Worm (Caenorhabditis elegans) whole organism, young adult: ENCODE measurements around the gene xbx-5.

Experiments
- B0019.2 ChIP-seq: fragments of 200-800 bp; sonication (Bioruptor generic); conservative IDR thresholded peaks from 2 replicates; pipeline ENCODE4 v1.3.6; 2022; ENCODE audit warnings: missing genetic modification reagents, missing genetic modification characterization, missing compliant biosample characterization
- B0336.3 ChIP-seq: fragments of 200-800 bp; sonication (Bioruptor generic); IDR thresholded peaks from 2 replicates; pipeline ENCODE4 v1.3.6; 2022; ENCODE audit warnings: missing genetic modification characterization, missing compliant biosample characterization
- C17E4.6 ChIP-seq: fragments of 200-800 bp; sonication (Bioruptor generic); IDR thresholded peaks from 2 replicates; pipeline ENCODE4 v1.3.6; 2022; ENCODE audit warnings: missing genetic modification reagents, missing genetic modification characterization, missing compliant biosample characterization
- F10E7.11 ChIP-seq: sonication (generic microtip); optimal IDR thresholded peaks from 2 replicates; lab custom pipeline; 2017; ENCODE audit warnings: mild to moderate bottlenecking, missing genetic modification characterization, moderate library complexity, missing compliant biosample characterization
- F22D6.2 ChIP-seq: sonication (generic microtip); optimal IDR thresholded peaks from 2 replicates; lab custom pipeline; 2016; ENCODE audit warnings: mild to moderate bottlenecking, missing genetic modification characterization, missing compliant biosample characterization
- F33H1.4 ChIP-seq: fragments of 200-800 bp; sonication (Bioruptor generic); IDR thresholded peaks from 2 replicates; pipeline ENCODE4 v1.3.6; 2022; ENCODE audit warnings: missing genetic modification reagents, missing genetic modification characterization, missing compliant biosample characterization
- F49E8.2 ChIP-seq: sonication (generic microtip); optimal IDR thresholded peaks from 3 replicates; lab custom pipeline; 2017; ENCODE audit warnings: missing genetic modification characterization, mild to moderate bottlenecking, missing compliant biosample characterization, antibody characterized with exemption, moderate library complexity; ENCODE audit not compliant: insufficient read depth
- F55B11.4 ChIP-seq: sonication (generic microtip); optimal IDR thresholded peaks from 2 replicates; lab custom pipeline; 2016; ENCODE audit warnings: missing compliant biosample characterization, missing genetic modification characterization, borderline replicate concordance; ENCODE audit not compliant: insufficient read depth
- K11D2.4 ChIP-seq: fragments of 200-800 bp; sonication (Bioruptor generic); IDR thresholded peaks from 2 replicates; pipeline ENCODE4 v1.3.6; 2022; ENCODE audit warnings: missing genetic modification reagents, missing genetic modification characterization, missing compliant biosample characterization
- Y56A3A.18 ChIP-seq: fragments of 200-800 bp; sonication (Bioruptor generic); IDR thresholded peaks from 2 replicates; pipeline ENCODE4 v1.3.6; 2022; ENCODE audit warnings: missing genetic modification reagents, missing genetic modification characterization, missing compliant biosample characterization
- ZK185.1 ChIP-seq: sonication (generic microtip); optimal IDR thresholded peaks from 2 replicates; lab custom pipeline; 2016; ENCODE audit warnings: mild to moderate bottlenecking, missing genetic modification characterization, missing compliant biosample characterization; ENCODE audit not compliant: poor library complexity, severe bottlenecking
- ama-1 ChIP-seq, 3 experiments: fragments of 150-350 bp in 1 of 3; sonication (generic microtip) in 2 of 3; optimal IDR thresholded peaks; 2 replicates each; lab custom pipeline; 2014 to 2018; ENCODE audit warnings: missing biosample characterization in 2 of 3, missing genetic modification characterization in 2 of 3, missing genetic modification reagents in 2 of 3
- aptf-2 ChIP-seq: fragments of 200-800 bp; sonication (Bioruptor generic); conservative IDR thresholded peaks from 2 replicates; pipeline ENCODE4 v1.3.6; 2022; ENCODE audit warnings: missing genetic modification reagents, missing genetic modification characterization, missing compliant biosample characterization
- attf-5 ChIP-seq: fragments of 200-800 bp; sonication (Bioruptor generic); optimal IDR thresholded peaks from 2 replicates; lab custom pipeline; 2018; ENCODE audit warnings: mild to moderate bottlenecking, missing genetic modification characterization, missing compliant biosample characterization
- cebp-1 ChIP-seq, 2 experiments: fragments of 200-800 bp in 1 of 2; sonication (Bioruptor generic) in 1 of 2; sonication (generic microtip) in 1 of 2; IDR thresholded peaks in 1 of 2; optimal IDR thresholded peaks in 1 of 2; 2 replicates each; pipeline versions ENCODE4 v1.3.6 to Lab custom; 2017 to 2022; ENCODE audit warnings: missing compliant biosample characterization in 2 of 2, missing genetic modification characterization in 2 of 2, mild to moderate bottlenecking in 1 of 2, missing genetic modification reagents in 1 of 2, moderate library complexity in 1 of 2
- chd-7 ChIP-seq: sonication (generic microtip); optimal IDR thresholded peaks from 2 replicates; lab custom pipeline; 2016; ENCODE audit warnings: mild to moderate bottlenecking, missing genetic modification characterization, moderate library complexity, missing compliant biosample characterization
- egl-44 ChIP-seq: fragments of 200-800 bp; sonication (Bioruptor generic); IDR thresholded peaks from 2 replicates; pipeline ENCODE4 v1.3.6; 2022; ENCODE audit warnings: missing genetic modification reagents, missing genetic modification characterization, missing compliant biosample characterization
- ekl-4 ChIP-seq: fragments of 200-800 bp; sonication (Bioruptor generic); IDR thresholded peaks from 2 replicates; pipeline ENCODE4 v1.3.6; 2022; ENCODE audit warnings: missing genetic modification reagents, missing genetic modification characterization, missing compliant biosample characterization
- ets-4 ChIP-seq: fragments of 200-800 bp; sonication (Bioruptor generic); optimal IDR thresholded peaks from 2 replicates; lab custom pipeline; 2018; ENCODE audit warnings: mild to moderate bottlenecking, missing genetic modification characterization, missing compliant biosample characterization
- gei-17 ChIP-seq: fragments of 200-800 bp; sonication (Bioruptor generic); optimal IDR thresholded peaks from 2 replicates; lab custom pipeline; 2018; ENCODE audit warnings: mild to moderate bottlenecking, missing genetic modification characterization, missing compliant biosample characterization
- hlh-12 ChIP-seq: sonication (generic microtip); optimal IDR thresholded peaks from 2 replicates; lab custom pipeline; 2016; ENCODE audit warnings: missing genetic modification characterization, missing compliant biosample characterization
- hlh-26 ChIP-seq: fragments of 200-800 bp; sonication (Bioruptor generic); conservative IDR thresholded peaks from 2 replicates; pipeline ENCODE4 v1.3.6; 2022; ENCODE audit warnings: missing genetic modification reagents, missing genetic modification characterization, missing compliant biosample characterization
- let-607 ChIP-seq, 2 experiments: fragments of 200-800 bp in 1 of 2; sonication (Bioruptor generic) in 1 of 2; sonication (generic microtip) in 1 of 2; optimal IDR thresholded peaks; 2 replicates each; lab custom pipeline; 2016 to 2018; ENCODE audit warnings: mild to moderate bottlenecking in 2 of 2, missing compliant biosample characterization in 2 of 2, missing genetic modification characterization in 2 of 2, moderate library complexity in 2 of 2, missing genotype in 1 of 2
- lin-26 ChIP-seq: fragments of 200-800 bp; sonication (Bioruptor generic); IDR thresholded peaks from 2 replicates; pipeline ENCODE4 v1.3.6; 2022; ENCODE audit warnings: missing genetic modification reagents, missing genetic modification characterization, missing compliant biosample characterization
- lin-35 ChIP-seq, 3 experiments: fragments of 150-350 bp in 2 of 3; sonication (generic microtip) in 1 of 3; optimal IDR thresholded peaks; 2 replicates each; lab custom pipeline; 2014 to 2018; ENCODE audit warnings: missing biosample characterization in 3 of 3, missing genetic modification characterization in 3 of 3, missing genetic modification reagents in 3 of 3
- lin-54 ChIP-seq: fragments of 200-800 bp; sonication (Bioruptor generic); optimal IDR thresholded peaks from 2 replicates; lab custom pipeline; 2018; ENCODE audit warnings: mild to moderate bottlenecking, missing genetic modification characterization, missing compliant biosample characterization
- lir-1 ChIP-seq: fragments of 200-800 bp; sonication (Bioruptor generic); conservative IDR thresholded peaks from 2 replicates; pipeline ENCODE4 v1.3.6; 2022; ENCODE audit warnings: missing genetic modification reagents, missing genetic modification characterization, missing compliant biosample characterization
- lsy-27 ChIP-seq: sonication (generic microtip); optimal IDR thresholded peaks from 2 replicates; lab custom pipeline; 2017; ENCODE audit warnings: missing genetic modification characterization, mild to moderate bottlenecking, missing compliant biosample characterization, antibody characterized with exemption, missing genotype, borderline replicate concordance; ENCODE audit not compliant: insufficient read depth
- madf-10 ChIP-seq: sonication (generic microtip); optimal IDR thresholded peaks from 2 replicates; lab custom pipeline; 2016; ENCODE audit warnings: mild to moderate bottlenecking, missing genetic modification characterization, missing compliant biosample characterization
- madf-3 ChIP-seq: fragments of 200-800 bp; sonication (Bioruptor generic); IDR thresholded peaks from 2 replicates; pipeline ENCODE4 v1.3.6; 2022; ENCODE audit warnings: missing genetic modification reagents, missing genetic modification characterization, missing compliant biosample characterization
- madf-8 ChIP-seq: fragments of 200-800 bp; sonication (Bioruptor generic); conservative IDR thresholded peaks from 2 replicates; pipeline ENCODE4 v1.3.6; 2022; ENCODE audit warnings: missing genetic modification reagents, missing genetic modification characterization, missing compliant biosample characterization
- mes-4 ChIP-seq: sonication (generic microtip); optimal IDR thresholded peaks from 2 replicates; lab custom pipeline; 2016; ENCODE audit warnings: missing genotype, missing genetic modification characterization, missing compliant biosample characterization
- mxl-1 ChIP-seq: sonication (generic microtip); optimal IDR thresholded peaks from 2 replicates; lab custom pipeline; 2016; ENCODE audit warnings: missing genetic modification characterization, missing compliant biosample characterization
- nhr-90 ChIP-seq: sonication (generic microtip); optimal IDR thresholded peaks from 2 replicates; lab custom pipeline; 2016; ENCODE audit warnings: missing genotype, mild to moderate bottlenecking, missing genetic modification characterization, missing compliant biosample characterization
- rec-8 ChIP-seq, 2 experiments: sonication (generic microtip); optimal IDR thresholded peaks; 2 replicates each; lab custom pipeline; 2016; ENCODE audit warnings: mild to moderate bottlenecking in 2 of 2, missing genetic modification characterization in 2 of 2, missing genetic modification reagents in 2 of 2, missing genotype in 2 of 2, missing biosample characterization in 1 of 2, missing compliant biosample characterization in 1 of 2, moderate library complexity in 1 of 2
- repo-1 ChIP-seq: sonication (generic microtip); optimal IDR thresholded peaks from 2 replicates; lab custom pipeline; 2017; ENCODE audit warnings: mild to moderate bottlenecking, missing genetic modification characterization, missing compliant biosample characterization
- sdz-38 ChIP-seq: sonication (generic microtip); optimal IDR thresholded peaks from 2 replicates; lab custom pipeline; 2016; ENCODE audit warnings: missing genotype, missing genetic modification characterization, missing compliant biosample characterization
- sea-2 ChIP-seq: fragments of 200-800 bp; sonication (Bioruptor generic); IDR thresholded peaks from 2 replicates; pipeline ENCODE4 v1.3.6; 2022; ENCODE audit warnings: missing genetic modification characterization, missing compliant biosample characterization
- snpc-3.4 ChIP-seq: sonication (generic microtip); optimal IDR thresholded peaks from 2 replicates; lab custom pipeline; 2017; ENCODE audit warnings: missing genetic modification characterization, mild to moderate bottlenecking, missing compliant biosample characterization, antibody characterized with exemption, moderate library complexity, missing genotype, missing genetic modification reagents
- sptf-2 ChIP-seq: fragments of 200-800 bp; sonication (Bioruptor generic); optimal IDR thresholded peaks from 2 replicates; lab custom pipeline; 2018; ENCODE audit warnings: mild to moderate bottlenecking, missing genetic modification characterization, missing compliant biosample characterization
- tbp1 ChIP-seq: fragments of 200-800 bp; sonication (Bioruptor generic); optimal IDR thresholded peaks from 2 replicates; lab custom pipeline; 2018; ENCODE audit warnings: mild to moderate bottlenecking, missing genetic modification characterization, missing compliant biosample characterization
- tbx-9 ChIP-seq: sonication (generic microtip); optimal IDR thresholded peaks from 2 replicates; lab custom pipeline; 2016; ENCODE audit warnings: borderline replicate concordance, missing genetic modification characterization, inconsistent platforms, missing compliant biosample characterization
- tlf-1 ChIP-seq: fragments of 200-800 bp; sonication (Bioruptor generic); optimal IDR thresholded peaks from 2 replicates; lab custom pipeline; 2018; ENCODE audit warnings: mild to moderate bottlenecking, missing genetic modification characterization, missing compliant biosample characterization
- ztf-18 ChIP-seq: sonication (generic microtip); optimal IDR thresholded peaks from 2 replicates; lab custom pipeline; 2016; ENCODE audit warnings: missing genotype, mild to moderate bottlenecking, missing genetic modification characterization, missing compliant biosample characterization
- ztf-22 ChIP-seq: fragments of 200-800 bp; sonication (Bioruptor generic); optimal IDR thresholded peaks from 2 replicates; lab custom pipeline; 2018; ENCODE audit warnings: mild to moderate bottlenecking, missing genetic modification characterization, moderate library complexity, missing compliant biosample characterization

xbx-5 gene

ce11 chrIII:3801379-3801894 lies 2.8 kb downstream of the xbx-5 start:
- TF ChIP-seq tbx-9 (no peak), B0019.2 (GFP tag; lab: Robert Waterston, UW) (no peak), ekl-4 (GFP tag; lab: Robert Waterston, UW) (peak; percentile 91), repo-1 (tag; lab: Kevin White, UChicago) (peak; percentile 69), hlh-26 (GFP tag; lab: Robert Waterston, UW) (no peak), madf-8 (GFP tag; lab: Robert Waterston, UW) (no peak), ama-1 (optimal IDR thresholded peaks at IDR 0.05; lab: Kevin White, UChicago) (peak; percentile 73), ama-1 (GFP tag; optimal IDR thresholded peaks at IDR 0.05; lab: Kevin White, UChicago) (no peak), mxl-1 (tag; lab: Kevin White, UChicago) (no peak), mes-4 (no peak), F22D6.2 (tag; lab: Kevin White, UChicago) (peak; percentile 71), nhr-90 (peak; percentile 30), lir-1 (GFP tag; lab: Robert Waterston, UW) (no peak; the same call in 1 of the 2 replicates), tlf-1 (GFP tag; lab: Kevin White, UChicago) (peak; percentile 74), attf-5 (GFP tag; lab: Kevin White, UChicago) (peak; percentile 89), F55B11.4 (tag; lab: Kevin White, UChicago) (no peak), snpc-3.4 (tag; lab: Kevin White, UChicago) (no peak), K11D2.4 (peak; percentile 89), hlh-12 (tag; lab: Kevin White, UChicago) (no peak), let-607 (tag; optimal IDR thresholded peaks at IDR 0.05; lab: Kevin White, UChicago) (peak in 1 of 2 experiments; percentile 83), madf-10 (tag; lab: Kevin White, UChicago) (peak; percentile 86), lsy-27 (tag; lab: Kevin White, UChicago) (no peak), sptf-2 (GFP tag; lab: Kevin White, UChicago) (no peak), aptf-2 (GFP tag; lab: Robert Waterston, UW) (no peak), rec-8 (tag; optimal IDR thresholded peaks at IDR 0.05; lab: Kevin White, UChicago) (peak in 1 of 2 experiments; percentile 5), ets-4 (GFP tag; lab: Kevin White, UChicago) (no peak), lin-35 (GFP tag; optimal IDR thresholded peaks at IDR 0.05; lab: Kevin White, UChicago) (peak in 2 of 3 experiments; percentile 22 to 88), ztf-18 (tag; lab: Kevin White, UChicago) (peak; percentile 43), sea-2 (peak; percentile 44; the same call in 1 of the 2 replicates), cebp-1 (GFP tag; IDR thresholded peaks at IDR 0.05; lab: Robert Waterston, UW) (no peak), cebp-1 (tag; optimal IDR thresholded peaks at IDR 0.05; lab: Kevin White, UChicago) (peak; percentile 93), madf-3 (GFP tag; lab: Robert Waterston, UW) (no peak), chd-7 (peak; percentile 90), lin-54 (peak; percentile 77), sdz-38 (no peak), egl-44 (GFP tag; lab: Robert Waterston, UW) (peak; percentile 56; the same call in 1 of the 2 replicates), lin-26 (GFP tag; lab: Robert Waterston, UW) (peak; percentile 70; the same call in 1 of the 2 replicates), F10E7.11 (peak; percentile 43), ZK185.1 (peak; percentile 88), tbp1 (peak; percentile 53), gei-17 (GFP tag; lab: Kevin White, UChicago) (peak; percentile 72), Y56A3A.18 (GFP tag; lab: Robert Waterston, UW) (0 out of 2 replicates have a peak, but pooled peaks have one; percentile 61), ztf-22 (peak; percentile 54), F49E8.2 (tag; lab: Kevin White, UChicago) (no peak), F33H1.4 (no peak), C17E4.6 (GFP tag; lab: Robert Waterston, UW) (0 out of 2 replicates have a peak, but pooled peaks have one; percentile 56), B0336.3 (GFP tag; lab: Robert Waterston, UW) (peak; percentile 90)
